Fruit fly (Drosophila melanogaster) whole organism, embryonic: ENCODE measurements around the gene Tusp.

Experiments used
- ATbp ChIP-seq: fragments of 200-800 bp; sonication (Bioruptor generic); optimal IDR thresholded peaks from 2 replicates; lab custom pipeline; 2017; ENCODE audit warnings: missing biosample characterization, mild to moderate bottlenecking, missing genetic modification characterization, missing genetic modification reagents
- B-H1 ChIP-seq: fragments of 200-800 bp; sonication (Bioruptor generic); IDR thresholded peaks from 3 replicates; pipeline ENCODE4 v1.3.6; 2022; ENCODE audit warnings: missing biosample characterization, missing genetic modification characterization
- CG10267 ChIP-seq: fragments of 200-800 bp; sonication (Bioruptor generic); optimal IDR thresholded peaks from 2 replicates; lab custom pipeline; 2018; ENCODE audit warnings: missing biosample characterization, mild to moderate bottlenecking, missing genetic modification characterization, moderate library complexity
- CG10462 ChIP-seq: fragments of 200-800 bp; sonication (Bioruptor generic); optimal IDR thresholded peaks from 2 replicates; lab custom pipeline; 2016; ENCODE audit warnings: missing biosample characterization, missing genetic modification characterization
- CG12219 ChIP-seq: fragments of 200-800 bp; sonication (Bioruptor generic); optimal IDR thresholded peaks from 3 replicates; lab custom pipeline; 2018; ENCODE audit warnings: missing biosample characterization, mild to moderate bottlenecking, missing genetic modification characterization
- CG17385 ChIP-seq: fragments of 200-800 bp; sonication (Bioruptor generic); optimal IDR thresholded peaks from 3 replicates; lab custom pipeline; 2018; ENCODE audit warnings: missing biosample characterization, mild to moderate bottlenecking, missing genetic modification characterization
- CG17912 ChIP-seq: fragments of 200-800 bp; sonication (Bioruptor generic); optimal IDR thresholded peaks from 2 replicates; lab custom pipeline; 2018; ENCODE audit warnings: missing biosample characterization, mild to moderate bottlenecking, missing genetic modification characterization
- CG18599 ChIP-seq: fragments of 200-800 bp; sonication (Bioruptor generic); optimal IDR thresholded peaks from 3 replicates; lab custom pipeline; 2017; ENCODE audit warnings: missing biosample characterization, missing genetic modification characterization, mild to moderate bottlenecking, moderate library complexity, missing genetic modification reagents
- CG2120 ChIP-seq: fragments of 200-800 bp; sonication (Bioruptor generic); optimal IDR thresholded peaks from 3 replicates; lab custom pipeline; 2016; ENCODE audit warnings: missing biosample characterization, missing genetic modification characterization
- CG31441 ChIP-seq: fragments of 200-800 bp; sonication (Bioruptor generic); IDR thresholded peaks from 2 replicates; pipeline ENCODE4 v1.3.6; 2022; ENCODE audit warnings: missing biosample characterization, missing genetic modification characterization
- CG34422 ChIP-seq: fragments of 200-800 bp; sonication (Bioruptor generic); IDR thresholded peaks from 3 replicates; pipeline ENCODE4 v1.3.6; 2022; ENCODE audit warnings: missing biosample characterization, missing genetic modification characterization
- CG3995 ChIP-seq: fragments of 200-800 bp; sonication (Bioruptor generic); optimal IDR thresholded peaks from 3 replicates; lab custom pipeline; 2016; ENCODE audit warnings: missing biosample characterization, missing genetic modification characterization
- CG4404 ChIP-seq: fragments of 200-800 bp; sonication (Bioruptor generic); IDR thresholded peaks from 2 replicates; pipeline ENCODE4 v1.3.6; 2022; ENCODE audit warnings: missing biosample characterization, missing genetic modification characterization
- CG4707 ChIP-seq: fragments of 200-800 bp; sonication (Bioruptor generic); optimal IDR thresholded peaks from 2 replicates; lab custom pipeline; 2018; ENCODE audit warnings: missing biosample characterization, mild to moderate bottlenecking, missing genetic modification characterization, moderate library complexity
- CG5953 ChIP-seq: fragments of 200-800 bp; sonication (Bioruptor generic); IDR thresholded peaks from 2 replicates; pipeline ENCODE4 v1.3.6; 2022; ENCODE audit warnings: missing biosample characterization, missing genetic modification characterization
- CG7987 ChIP-seq: fragments of 200-800 bp; sonication (Bioruptor generic); optimal IDR thresholded peaks from 2 replicates; lab custom pipeline; 2018; ENCODE audit warnings: missing biosample characterization, mild to moderate bottlenecking, missing genetic modification characterization, moderate library complexity
- CG8924 ChIP-seq: fragments of 200-800 bp; optimal IDR thresholded peaks from 3 replicates; lab custom pipeline; 2019; ENCODE audit warnings: missing biosample characterization, mild to moderate bottlenecking, missing genetic modification characterization, moderate library complexity
- CG9437 ChIP-seq: fragments of 200-800 bp; sonication (Bioruptor generic); optimal IDR thresholded peaks from 2 replicates; lab custom pipeline; 2018; ENCODE audit warnings: missing biosample characterization, mild to moderate bottlenecking, missing genetic modification characterization
- D ChIP-seq, 2 experiments: fragments of 200-800 bp in 1 of 2; fragments of >200 bp in 1 of 2; sonication (Bioruptor generic) in 1 of 2; optimal IDR thresholded peaks; 2 replicates in 1 of 2; 3 replicates in 1 of 2; lab custom pipeline; 2017; ENCODE audit warnings: mild to moderate bottlenecking in 1 of 2, missing biosample characterization in 1 of 2, missing genetic modification characterization in 1 of 2, missing genetic modification reagents in 1 of 2
- Dll ChIP-seq: fragments of 200-800 bp; sonication (Bioruptor generic); IDR thresholded peaks from 4 replicates; pipeline ENCODE4 v1.3.6; 2022; ENCODE audit warnings: missing biosample characterization, missing genetic modification characterization; ENCODE audit not compliant: partially characterized antibody
- Drgx ChIP-seq: fragments of 200-800 bp; sonication (Bioruptor generic); IDR thresholded peaks from 2 replicates; pipeline ENCODE4 v1.3.6; 2022; ENCODE audit warnings: missing biosample characterization, missing genetic modification characterization
- E2f1 ChIP-seq: fragments of 200-800 bp; sonication (Bioruptor generic); IDR thresholded peaks from 2 replicates; pipeline ENCODE4 v1.3.6; 2022; ENCODE audit warnings: missing biosample characterization, missing genetic modification characterization
- HLH4C ChIP-seq: fragments of 200-800 bp; sonication (Bioruptor generic); IDR thresholded peaks from 3 replicates; pipeline ENCODE4 v1.3.6; 2022; ENCODE audit warnings: missing biosample characterization, missing genetic modification characterization; ENCODE audit not compliant: partially characterized antibody
- Lpt ChIP-seq: fragments of >200 bp; optimal IDR thresholded peaks from 2 replicates; lab custom pipeline; 2018; ENCODE audit warnings: missing biosample characterization, missing genetic modification characterization
- MESR4 ChIP-seq: fragments of 200-800 bp; sonication (Bioruptor generic); optimal IDR thresholded peaks from 2 replicates; lab custom pipeline; 2018; ENCODE audit warnings: missing biosample characterization, mild to moderate bottlenecking, missing genetic modification characterization, moderate library complexity
- Mes4 ChIP-seq: fragments of 200-800 bp; sonication (Bioruptor generic); optimal IDR thresholded peaks from 2 replicates; lab custom pipeline; 2016; ENCODE audit warnings: missing biosample characterization, missing genetic modification characterization
- NK7.1 ChIP-seq: fragments of 200-800 bp; sonication (Bioruptor generic); optimal IDR thresholded peaks from 3 replicates; lab custom pipeline; 2016; ENCODE audit warnings: missing biosample characterization, missing genetic modification characterization
- Neu2 ChIP-seq: fragments of 200-800 bp; sonication (Bioruptor generic); optimal IDR thresholded peaks from 3 replicates; lab custom pipeline; 2016; ENCODE audit warnings: missing biosample characterization, missing genetic modification characterization, borderline replicate concordance
- Oaz ChIP-seq: fragments of 200-800 bp; sonication (Bioruptor generic); IDR thresholded peaks from 2 replicates; pipeline ENCODE4 v1.3.6; 2022; ENCODE audit warnings: missing biosample characterization, missing genetic modification characterization
- Sox100B ChIP-seq: fragments of 200-800 bp; sonication (Bioruptor generic); optimal IDR thresholded peaks from 3 replicates; lab custom pipeline; 2018; ENCODE audit warnings: missing biosample characterization, mild to moderate bottlenecking, missing genetic modification characterization
- Sox102F ChIP-seq: fragments of 200-800 bp; sonication (Bioruptor generic); optimal IDR thresholded peaks from 2 replicates; lab custom pipeline; 2018; ENCODE audit warnings: missing biosample characterization, mild to moderate bottlenecking, missing genetic modification characterization, moderate library complexity
- Usf ChIP-seq: fragments of 200-800 bp; sonication (Bioruptor generic); optimal IDR thresholded peaks from 2 replicates; lab custom pipeline; 2017; ENCODE audit warnings: missing genotype, missing biosample characterization, missing genetic modification characterization
- Vsx1 ChIP-seq: fragments of 200-800 bp; sonication (Bioruptor generic); optimal IDR thresholded peaks from 2 replicates; lab custom pipeline; 2017; ENCODE audit warnings: missing biosample characterization, mild to moderate bottlenecking, missing genetic modification characterization, missing genetic modification reagents
- ab ChIP-seq: fragments of 200-800 bp; sonication (Bioruptor generic); optimal IDR thresholded peaks from 2 replicates; lab custom pipeline; 2016; ENCODE audit warnings: missing biosample characterization, missing genetic modification characterization
- abd-A ChIP-seq: fragments of 200-800 bp; sonication (Bioruptor generic); optimal IDR thresholded peaks from 3 replicates; lab custom pipeline; 2019; ENCODE audit warnings: missing biosample characterization, mild to moderate bottlenecking, missing genetic modification characterization, moderate library complexity
- bab2 ChIP-seq: fragments of 200-800 bp; sonication (Bioruptor generic); optimal IDR thresholded peaks from 2 replicates; lab custom pipeline; 2016; ENCODE audit warnings: missing biosample characterization, missing genetic modification characterization
- bowl ChIP-seq: fragments of 200-800 bp; sonication (Bioruptor generic); IDR thresholded peaks from 2 replicates; pipeline ENCODE4 v1.3.6; 2022; ENCODE audit warnings: missing biosample characterization, missing genetic modification characterization
- cg ChIP-seq: fragments of 200-800 bp; sonication (Bioruptor generic); optimal IDR thresholded peaks from 3 replicates; lab custom pipeline; 2019; ENCODE audit warnings: missing biosample characterization, mild to moderate bottlenecking, missing genetic modification characterization, moderate library complexity
- ci ChIP-seq: fragments of 200-800 bp; sonication (Bioruptor generic); IDR thresholded peaks from 3 replicates; pipeline ENCODE4 v1.3.6; 2022; ENCODE audit warnings: missing biosample characterization, missing genetic modification characterization
- crc ChIP-seq: fragments of 200-800 bp; sonication (Bioruptor generic); optimal IDR thresholded peaks from 2 replicates; lab custom pipeline; 2016; ENCODE audit warnings: missing biosample characterization, missing genetic modification characterization
- crol ChIP-seq: fragments of 200-800 bp; sonication (Bioruptor generic); IDR thresholded peaks from 2 replicates; pipeline ENCODE4 v1.3.6; 2022; ENCODE audit warnings: missing biosample characterization, missing genetic modification characterization
- cwo ChIP-seq: fragments of 200-800 bp; sonication (Bioruptor generic); optimal IDR thresholded peaks from 3 replicates; lab custom pipeline; 2017; ENCODE audit warnings: missing biosample characterization, missing genetic modification characterization, mild to moderate bottlenecking, moderate library complexity, missing genetic modification reagents
- dm ChIP-seq: fragments of 200-800 bp; sonication (Bioruptor generic); optimal IDR thresholded peaks from 3 replicates; lab custom pipeline; 2016; ENCODE audit warnings: missing biosample characterization, missing genetic modification characterization
- fd64A ChIP-seq: fragments of 200-800 bp; sonication (Bioruptor generic); optimal IDR thresholded peaks from 3 replicates; lab custom pipeline; 2018; ENCODE audit warnings: missing biosample characterization, mild to moderate bottlenecking, missing genetic modification characterization
- lilli ChIP-seq: fragments of 200-800 bp; sonication (Bioruptor generic); optimal IDR thresholded peaks from 3 replicates; lab custom pipeline; 2016; ENCODE audit warnings: missing biosample characterization, missing genetic modification characterization
- seq ChIP-seq: fragments of 200-800 bp; sonication (Bioruptor generic); IDR thresholded peaks from 2 replicates; pipeline ENCODE4 v1.3.6; 2022; ENCODE audit warnings: missing biosample characterization, missing genetic modification characterization
- shn ChIP-seq: fragments of 200-800 bp; sonication (Bioruptor generic); optimal IDR thresholded peaks from 3 replicates; lab custom pipeline; 2016; ENCODE audit warnings: missing biosample characterization, missing genetic modification characterization
- sna ChIP-seq: fragments of 200-800 bp; sonication (Bioruptor generic); IDR thresholded peaks from 2 replicates; pipeline ENCODE4 v1.3.6; 2022; ENCODE audit warnings: missing biosample characterization, missing genetic modification characterization; ENCODE audit not compliant: partially characterized antibody
- tin ChIP-seq: fragments of 200-800 bp; sonication (Bioruptor generic); optimal IDR thresholded peaks from 3 replicates; lab custom pipeline; 2016; ENCODE audit warnings: missing biosample characterization, missing genetic modification characterization
- vfl ChIP-seq: fragments of 200-800 bp; sonication (Bioruptor generic); optimal IDR thresholded peaks from 2 replicates; lab custom pipeline; 2016; ENCODE audit warnings: missing biosample characterization, missing genetic modification characterization
- vvl ChIP-seq: fragments of 200-800 bp; sonication (Bioruptor generic); IDR thresholded peaks from 2 replicates; pipeline ENCODE4 v1.3.6; 2022; ENCODE audit warnings: missing biosample characterization, missing genetic modification characterization

Gene Tusp

dm6 chr3R:27569706-27570105, 38.0 kb upstream of the Tusp start (continued):
- TF ChIP-seq Oaz (GFP tag; lab: Robert Waterston, UW) (peak; percentile 68), CG10462 (GFP tag; lab: Kevin White, UChicago) (peak; percentile 29), MESR4 (GFP tag; lab: Kevin White, UChicago) (no peak), Sox102F (no peak), cwo (peak; percentile 87), Drgx (GFP tag; lab: Robert Waterston, UW) (peak; percentile 96), Neu2 (peak; percentile 38), CG4707 (GFP tag; lab: Kevin White, UChicago) (peak; percentile 0), CG5953 (GFP tag; lab: Robert Waterston, UW) (peak; percentile 84), tin (GFP tag; lab: Kevin White, UChicago) (peak; percentile 90), E2f1 (GFP tag; lab: Robert Waterston, UW) (peak; percentile 85), CG7987 (GFP tag; lab: Kevin White, UChicago) (peak; percentile 76), D (optimal IDR thresholded peaks at IDR 0.05; lab: Kevin White, UChicago) (no peak), D (GFP tag; optimal IDR thresholded peaks at IDR 0.05; lab: Kevin White, UChicago) (peak; percentile 68), CG34422 (GFP tag; lab: Robert Waterston, UW) (peak; percentile 91), ATbp (peak; percentile 72), CG18599 (GFP tag; lab: Kevin White, UChicago) (peak; percentile 95), CG31441 (GFP tag; lab: Robert Waterston, UW) (no peak; the same call in 1 of the 2 replicates), CG9437 (GFP tag; lab: Kevin White, UChicago) (peak; percentile 50), vvl (GFP tag; lab: Robert Waterston, UW) (peak; percentile 95), CG3995 (GFP tag; lab: Kevin White, UChicago) (peak; percentile 71), Dll (GFP tag; lab: Robert Waterston, UW) (no peak), CG2120 (GFP tag; lab: Kevin White, UChicago) (peak; percentile 86), Vsx1 (peak; percentile 26), Usf (GFP tag; lab: Kevin White, UChicago) (no peak), bowl (peak; percentile 84), HLH4C (no peak), crol (GFP tag; lab: Robert Waterston, UW) (no peak), NK7.1 (peak; percentile 91), Mes4 (peak; percentile 58), lilli (GFP tag; lab: Kevin White, UChicago) (peak; percentile 85), cg (peak; percentile 1), CG4404 (GFP tag; lab: Robert Waterston, UW) (peak; percentile 61), bab2 (GFP tag; lab: Kevin White, UChicago) (peak; percentile 93), CG17385 (peak; percentile 75), B-H1 (GFP tag; lab: Robert Waterston, UW) (peak; percentile 82), vfl (GFP tag; lab: Kevin White, UChicago) (peak; percentile 48), abd-A (tag; lab: Kevin White, UChicago) (no peak), shn (peak; percentile 68), fd64A (GFP tag; lab: Kevin White, UChicago) (peak; percentile 69), CG17912 (GFP tag; lab: Kevin White, UChicago) (no peak), CG12219 (peak; percentile 71), CG10267 (tag; lab: Kevin White, UChicago) (peak; percentile 74), seq (GFP tag; lab: Robert Waterston, UW) (peak; percentile 89), Sox100B (GFP tag; lab: Kevin White, UChicago) (peak; percentile 85), ab (no peak), dm (GFP tag; lab: Kevin White, UChicago) (peak; percentile 53), crc (GFP tag; lab: Kevin White, UChicago) (peak; percentile 88), ci (GFP tag; lab: Robert Waterston, UW) (peak; percentile 90), Lpt (GFP tag; lab: Kevin White, UChicago) (no peak), CG8924 (tag; lab: Kevin White, UChicago) (peak; percentile 86), sna (GFP tag; lab: Robert Waterston, UW) (no peak)
